Worm (Caenorhabditis elegans): ENCODE results near the gene F40F8.12.
A peak's percentile ranks its signal among the peaks of the same experiment; 100 is the strongest.

F40F8.12 gene

ce11 chrII:11097154-11097887 is 32.3 kb upstream of the F40F8.12 start, which contains the start of the genes rpl-36.A and nuo-1 (continued):
- peak; percentile 96 for TF ChIP-seq egl-5 (tag; optimal IDR thresholded peaks at IDR 0.05)
- no peak for TF ChIP-seq fos-1 (tag; optimal IDR thresholded peaks at IDR 0.05)
- no peak for TF ChIP-seq nhr-12 (tag; optimal IDR thresholded peaks at IDR 0.05)

- TF ChIP-seq elt-2 (tag; optimal IDR thresholded peaks at IDR 0.05) (no peak), eor-1 (tag; optimal IDR thresholded peaks at IDR 0.05) (no peak), fkh-10 (GFP tag; optimal IDR thresholded peaks at IDR 0.05) (no peak), mml-1 (tag; optimal IDR thresholded peaks at IDR 0.05) (no peak), nfya-1 (tag; optimal IDR thresholded peaks at IDR 0.05; ENCODE audit: insufficient read depth) (no peak), elt-1 (tag; optimal IDR thresholded peaks at IDR 0.05) (no peak), lsy-12 (tag; optimal IDR thresholded peaks at IDR 0.05) (no peak), fkh-2 (tag; optimal IDR thresholded peaks at IDR 0.05) (no peak), jun-1 (tag; optimal IDR thresholded peaks at IDR 0.05) (no peak), nhr-28 (tag; optimal IDR thresholded peaks at IDR 0.05) (no peak), aly-2 (tag; optimal IDR thresholded peaks at IDR 0.05) (no peak), ZK546.5 (tag; optimal IDR thresholded peaks at IDR 0.05) (no peak), fos-1 (tag; optimal IDR thresholded peaks at IDR 0.05) (no peak), R02D3.7 (tag; optimal IDR thresholded peaks at IDR 0.05) (no peak), ceh-16 (tag; optimal IDR thresholded peaks at IDR 0.05) (no peak), nhr-43 (tag; optimal IDR thresholded peaks at IDR 0.05; ENCODE audit: poor library complexity, severe bottlenecking) (no peak), tbx-2 (tag; optimal IDR thresholded peaks at IDR 0.05) (no peak), pha-4 (tag; optimal IDR thresholded peaks at IDR 0.05) (no peak), egl-27 (tag; optimal IDR thresholded peaks at IDR 0.05) (no peak)
Observed at ce11 chrII:11099841-11100240, 29.8 kb upstream of the F40F8.12 start, which contains the start of gene C09H10.4. Gene C09H10.4, plus strand, starts transcription at chrII:11100141.

- TF ChIP-seq aly-2 (tag; optimal IDR thresholded peaks at IDR 0.05), result no peak
- no peak for TF ChIP-seq eor-1 (tag; optimal IDR thresholded peaks at IDR 0.05)
- TF ChIP-seq elt-3 (tag; optimal IDR thresholded peaks at IDR 0.05), result no peak
- no peak for TF ChIP-seq elt-1 (tag; optimal IDR thresholded peaks at IDR 0.05)
- TF ChIP-seq nhr-76 (tag; optimal IDR thresholded peaks at IDR 0.05), result no peak
Observed at ce11 chrII:11101171-11101570, 28.4 kb upstream of the F40F8.12 start.

- TF ChIP-seq nhr-76 (tag; optimal IDR thresholded peaks at IDR 0.05), result no peak
- no peak for TF ChIP-seq skn-1 (tag; optimal IDR thresholded peaks at IDR 0.05)
- no peak for TF ChIP-seq nhr-237 (tag; optimal IDR thresholded peaks at IDR 0.05)
- peak; percentile 11 for TF ChIP-seq hmg-11 (tag; optimal IDR thresholded peaks at IDR 0.05)
- no peak for TF ChIP-seq fos-1 (tag; optimal IDR thresholded peaks at IDR 0.05)
- TF ChIP-seq eor-1 (tag; optimal IDR thresholded peaks at IDR 0.05), result no peak
- no peak for TF ChIP-seq egl-27 (tag; optimal IDR thresholded peaks at IDR 0.05)
- TF ChIP-seq ceh-82 (tag; optimal IDR thresholded peaks at IDR 0.05), result no peak
- no peak for TF ChIP-seq elt-1 (tag; optimal IDR thresholded peaks at IDR 0.05)
- no peak for TF ChIP-seq nhr-43 (tag; optimal IDR thresholded peaks at IDR 0.05; ENCODE audit: poor library complexity, severe bottlenecking)
- TF ChIP-seq fkh-10 (GFP tag; optimal IDR thresholded peaks at IDR 0.05), result no peak
- TF ChIP-seq elt-3 (tag; optimal IDR thresholded peaks at IDR 0.05), result no peak
- peak; percentile 72 for TF ChIP-seq nhr-23 (tag; optimal IDR thresholded peaks at IDR 0.05)
- TF ChIP-seq nhr-77 (tag; optimal IDR thresholded peaks at IDR 0.05), result no peak
- no peak for TF ChIP-seq sea-2 (GFP tag; optimal IDR thresholded peaks at IDR 0.05)
- TF ChIP-seq aly-2 (tag; optimal IDR thresholded peaks at IDR 0.05), result no peak
- peak; percentile 83 for TF ChIP-seq nhr-25 (tag; optimal IDR thresholded peaks at IDR 0.05)
- TF ChIP-seq nfya-1 (tag; optimal IDR thresholded peaks at IDR 0.05; ENCODE audit: insufficient read depth), result peak; percentile 76
- TF ChIP-seq snpc-4 (tag; optimal IDR thresholded peaks at IDR 0.05), result peak; percentile 49
- TF ChIP-seq R02D3.7 (tag; optimal IDR thresholded peaks at IDR 0.05), result no peak
- peak; percentile 79 for TF ChIP-seq lin-39 (tag; optimal IDR thresholded peaks at IDR 0.05)
- peak; percentile 80 for TF ChIP-seq egl-5 (tag; optimal IDR thresholded peaks at IDR 0.05)
- TF ChIP-seq pha-4 (tag; optimal IDR thresholded peaks at IDR 0.05), result peak; percentile 84
- peak; percentile 48 for TF ChIP-seq elt-2 (tag; optimal IDR thresholded peaks at IDR 0.05)
- no peak for TF ChIP-seq daf-12 (tag; optimal IDR thresholded peaks at IDR 0.05)
- TF ChIP-seq ama-1 (optimal IDR thresholded peaks at IDR 0.05), result no peak
- TF ChIP-seq lin-15B (tag; optimal IDR thresholded peaks at IDR 0.05), result peak; percentile 82
- no peak for TF ChIP-seq mdl-1 (tag; optimal IDR thresholded peaks at IDR 0.05)
- TF ChIP-seq pqm-1 (tag; optimal IDR thresholded peaks at IDR 0.05), result peak; percentile 29
- TF ChIP-seq ceh-16 (tag; optimal IDR thresholded peaks at IDR 0.05), result no peak
Observed at ce11 chrII:11103052-11103451, 26.6 kb upstream of the F40F8.12 start.

Measured in whole organism, L3 larva.